Fruit fly (Drosophila melanogaster) whole organism, adult: Measurements from ENCODE around the gene tnc.

Source experiments
- CG12768 ChIP-seq: fragments of 200-800 bp; sonication (Bioruptor generic); optimal IDR thresholded peaks from 2 replicates; lab custom pipeline; 2017; ENCODE audit warnings: missing biosample characterization, missing genetic modification characterization, mild to moderate bottlenecking, moderate library complexity, missing genetic modification reagents
- CG7101 ChIP-seq: fragments of 200-800 bp; sonication (Bioruptor generic); optimal IDR thresholded peaks from 2 replicates; lab custom pipeline; 2018; ENCODE audit warnings: missing biosample characterization, mild to moderate bottlenecking, missing genetic modification characterization, moderate library complexity
- Clk ChIP-seq: fragments of 200-800 bp; sonication (Bioruptor generic); optimal IDR thresholded peaks from 2 replicates; lab custom pipeline; 2017; ENCODE audit warnings: missing biosample characterization, missing genetic modification characterization
- cic ChIP-seq: fragments of 200-800 bp; sonication (Bioruptor generic); optimal IDR thresholded peaks from 2 replicates; lab custom pipeline; 2017; ENCODE audit warnings: missing biosample characterization, mild to moderate bottlenecking, missing genetic modification characterization, moderate library complexity
- tj ChIP-seq: fragments of 200-800 bp; sonication (Bioruptor generic); optimal IDR thresholded peaks from 3 replicates; lab custom pipeline; 2017; ENCODE audit warnings: missing biosample characterization, mild to moderate bottlenecking, missing genetic modification characterization, moderate library complexity

DNA sequence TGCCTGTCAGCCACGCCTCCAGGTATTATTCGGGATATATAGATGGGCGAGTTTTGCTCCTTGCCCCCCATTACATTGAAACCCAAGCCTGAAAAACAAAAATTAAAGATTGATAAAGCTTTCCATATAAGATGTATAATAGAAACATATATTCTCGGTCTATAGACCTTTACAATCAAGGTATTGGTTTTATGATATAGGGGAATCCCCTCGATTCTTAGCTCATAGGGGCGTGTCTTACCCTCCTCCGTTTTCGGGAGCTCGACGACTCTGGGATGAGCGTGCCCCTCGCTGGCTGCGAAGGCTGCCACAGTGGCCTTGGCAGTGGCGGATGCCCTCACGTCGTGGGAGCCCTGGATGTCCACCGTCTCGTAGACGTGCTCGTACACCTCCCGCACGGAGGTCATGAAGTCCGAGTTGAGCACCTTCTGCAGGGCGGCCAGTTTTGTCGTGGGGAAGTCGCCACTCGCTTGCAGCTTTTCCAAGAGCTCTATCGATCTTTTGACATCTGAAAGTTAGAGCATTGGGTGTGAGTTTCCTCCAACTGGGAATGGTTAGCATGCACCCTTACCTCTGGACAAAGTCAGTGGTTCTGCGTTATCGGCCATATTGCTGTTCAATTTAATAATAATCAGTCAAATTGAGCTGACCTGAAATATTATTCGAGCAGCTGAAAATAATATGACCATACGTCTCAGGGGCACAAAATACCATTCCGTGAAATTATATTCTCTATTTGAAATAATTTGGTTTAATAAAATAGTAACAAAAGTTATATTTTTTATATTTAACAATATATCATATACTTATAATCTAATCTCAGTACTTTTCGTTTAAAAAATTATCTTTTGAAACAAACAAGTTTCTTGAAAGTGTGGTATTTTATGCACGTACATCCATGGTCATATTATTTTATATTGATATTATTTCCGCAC, 81.0 kb downstream of the tnc start, which contains the start of the genes veli and PQBP1:
- TF ChIP-seq CG12768 (GFP tag; lab: Kevin White, UChicago) (no peak), CG7101 (tag; lab: Kevin White, UChicago) (no peak), Clk (GFP tag; lab: Kevin White, UChicago) (no peak), cic (GFP tag; lab: Kevin White, UChicago) (no peak), tj (GFP tag; lab: Kevin White, UChicago) (no peak)
